Fruit fly (Drosophila melanogaster): ENCODE data around the gene CG31688.

CG31688 gene

DNA sequence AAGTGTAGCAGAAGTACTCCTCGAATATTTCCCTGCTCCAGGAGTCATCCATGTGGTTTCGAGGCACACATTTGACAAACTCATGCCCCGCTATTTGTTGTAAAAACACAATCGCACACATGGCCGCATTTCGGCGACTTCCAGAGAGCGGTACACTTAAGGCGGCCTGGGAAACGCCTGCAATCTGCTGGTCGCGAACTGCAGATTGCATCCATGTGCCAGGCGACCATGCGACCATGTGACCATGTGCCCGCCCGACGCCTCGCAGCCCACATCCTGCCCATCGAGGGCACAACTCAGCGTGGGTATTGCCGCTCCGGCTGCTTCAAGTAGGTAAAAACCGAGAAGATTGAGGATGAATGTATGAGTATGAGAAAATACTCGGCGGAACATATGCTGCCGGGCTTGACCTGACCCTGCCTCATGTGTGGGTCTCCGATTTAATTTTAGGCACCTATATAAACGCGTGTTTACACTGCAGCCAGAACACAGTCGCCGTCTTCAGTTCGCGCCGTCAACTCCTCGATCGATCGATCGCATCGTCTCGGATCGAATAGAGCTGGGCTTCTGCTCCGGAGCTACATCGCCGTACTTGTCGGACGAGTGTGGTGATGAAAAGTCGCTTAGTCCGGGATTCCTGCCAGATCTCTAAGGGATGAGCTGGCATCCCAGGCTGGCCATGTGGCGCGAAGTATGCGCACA is 60.2 kb downstream of the CG31688 start (continued):
- TF ChIP-seq vvl (GFP tag; IDR thresholded peaks at IDR 0.05) (no peak), gce (GFP tag; IDR thresholded peaks at IDR 0.05) (no peak), mld (GFP tag; IDR thresholded peaks at IDR 0.05; ENCODE audit: partially characterized antibody) (no peak), grn (GFP tag; optimal IDR thresholded peaks at IDR 0.05) (no peak), CG11456 (GFP tag; IDR thresholded peaks at IDR 0.05) (no peak), sug (tag; optimal IDR thresholded peaks at IDR 0.05) (no peak), D19A (tag; optimal IDR thresholded peaks at IDR 0.05) (no peak), Sin3A (optimal IDR thresholded peaks at IDR 0.05) (no peak), CHES-1-like (GFP tag; optimal IDR thresholded peaks at IDR 0.05) (no peak), Adf1 (GFP tag; IDR thresholded peaks at IDR 0.05) (no peak), Med (GFP tag) (peak; percentile 56), E2f2 (GFP tag; IDR thresholded peaks at IDR 0.05) (no peak), CG7839 (tag; optimal IDR thresholded peaks at IDR 0.05) (no peak), wdn (GFP tag; IDR thresholded peaks at IDR 0.05) (no peak), hkb (optimal IDR thresholded peaks at IDR 0.05) (no peak), hkb (GFP tag; IDR thresholded peaks at IDR 0.05) (no peak), prd (optimal IDR thresholded peaks at IDR 0.05) (no peak), prd (GFP tag; IDR thresholded peaks at IDR 0.05) (no peak), Ets65A (GFP tag) (peak; percentile 84)

DNA sequence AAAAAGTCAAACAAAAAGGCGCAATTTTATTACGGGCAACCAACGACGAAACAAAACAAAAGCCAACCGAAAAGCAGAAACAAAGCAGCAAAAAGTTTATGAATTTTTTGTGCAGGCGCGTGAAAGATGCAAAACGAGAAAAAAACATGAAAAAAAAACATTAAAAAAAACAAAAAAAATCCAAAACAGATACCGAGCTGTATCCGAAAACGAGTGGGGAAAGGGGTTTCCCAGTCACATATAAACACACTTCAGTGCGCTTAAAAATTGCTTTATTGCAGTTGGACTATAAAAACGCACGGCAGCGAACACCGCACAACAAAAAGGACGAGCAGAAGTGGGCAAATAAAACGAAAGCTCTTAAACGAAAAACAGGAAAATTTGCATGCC is 60.7 kb downstream of the CG31688 start:
- TF ChIP-seq Ets65A (GFP tag), result peak; percentile 64
- no peak for TF ChIP-seq h (optimal IDR thresholded peaks at IDR 0.05)
- TF ChIP-seq nom (GFP tag; optimal IDR thresholded peaks at IDR 0.05), result peak; percentile 36

DNA sequence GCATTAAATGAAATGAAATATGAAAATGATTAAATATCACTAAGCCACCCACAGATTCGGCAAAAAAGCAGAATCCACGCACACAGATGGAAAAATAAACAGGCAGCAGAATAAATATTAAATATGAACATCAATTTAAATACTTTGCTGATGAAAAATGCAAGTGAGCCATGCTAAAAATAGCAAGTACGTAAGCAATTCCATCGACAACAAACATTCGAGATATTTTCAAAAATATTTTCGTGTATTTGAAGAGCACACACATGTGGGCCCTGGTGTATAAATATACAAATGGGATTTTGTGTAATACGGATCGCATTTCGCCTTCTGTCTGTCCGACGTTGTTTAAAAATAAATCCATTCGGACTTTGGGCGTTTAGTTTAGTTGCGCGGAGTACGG is 61.7 kb downstream of the CG31688 start:
- TF ChIP-seq sd (tag; optimal IDR thresholded peaks at IDR 0.05), result peak; percentile 66
- TF ChIP-seq lbe (GFP tag; optimal IDR thresholded peaks at IDR 0.05), result no peak
- TF ChIP-seq chinmo (GFP tag; IDR thresholded peaks at IDR 0.05; ENCODE audit: partially characterized antibody), result 0 out of 4 replicates have a peak, but pooled peaks have one; percentile 11
- TF ChIP-seq oc (tag; optimal IDR thresholded peaks at IDR 0.05), result no peak
- TF ChIP-seq CG12769 (tag; optimal IDR thresholded peaks at IDR 0.05), result peak; percentile 18
- peak; percentile 74; the same call in 1 of the 3 replicates for TF ChIP-seq so (GFP tag; IDR thresholded peaks at IDR 0.05)
- TF ChIP-seq en (GFP tag; optimal IDR thresholded peaks at IDR 0.05), result no peak
- no peak for TF ChIP-seq sr (GFP tag; IDR thresholded peaks at IDR 0.05)
- no peak for TF ChIP-seq gt (GFP tag; IDR thresholded peaks at IDR 0.05)
- TF ChIP-seq usp (GFP tag; optimal IDR thresholded peaks at IDR 0.05), result no peak
- TF ChIP-seq ro (GFP tag; IDR thresholded peaks at IDR 0.05), result no peak
- peak; percentile 75 for TF ChIP-seq twi (tag; optimal IDR thresholded peaks at IDR 0.05)
- no peak for TF ChIP-seq CG7928 (GFP tag; optimal IDR thresholded peaks at IDR 0.05)
- TF ChIP-seq jumu (GFP tag; optimal IDR thresholded peaks at IDR 0.05), result no peak
- TF ChIP-seq ham (GFP tag; IDR thresholded peaks at IDR 0.05), result no peak
- no peak for TF ChIP-seq sc (optimal IDR thresholded peaks at IDR 0.05)
- no peak for TF ChIP-seq sc (GFP tag; optimal IDR thresholded peaks at IDR 0.05)
- peak; percentile 65 for TF ChIP-seq sens (GFP tag)

DNA sequence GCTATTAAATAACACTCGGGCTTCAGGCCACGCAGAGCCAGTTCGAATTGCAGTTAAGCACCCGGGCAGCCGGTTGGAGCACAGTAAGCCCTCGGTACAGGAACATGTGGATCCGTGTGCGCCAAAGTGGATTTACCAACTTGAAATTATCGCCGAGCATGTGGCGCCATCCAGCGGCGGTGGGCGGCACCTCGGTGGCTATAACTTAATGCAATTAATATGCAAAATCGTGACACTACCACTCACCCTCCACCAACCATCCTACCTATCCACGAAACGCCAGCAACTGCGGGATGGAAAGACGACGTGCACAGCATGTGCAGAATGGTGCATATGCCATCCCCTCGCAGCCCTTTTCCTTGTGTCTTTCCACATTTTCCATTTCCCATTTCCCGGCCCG is 62.1 kb downstream of the CG31688 start:
- TF ChIP-seq psq (GFP tag; optimal IDR thresholded peaks at IDR 0.05), result no peak
- no peak for TF ChIP-seq amos (GFP tag; IDR thresholded peaks at IDR 0.05; ENCODE audit: partially characterized antibody)
- TF ChIP-seq NFAT (GFP tag; IDR thresholded peaks at IDR 0.05), result no peak
- TF ChIP-seq Mes4 (GFP tag; optimal IDR thresholded peaks at IDR 0.05), result no peak
- peak; percentile 50 for TF ChIP-seq h (optimal IDR thresholded peaks at IDR 0.05)
- TF ChIP-seq CG32772 (GFP tag; IDR thresholded peaks at IDR 0.05), result no peak
- no peak for TF ChIP-seq CG2199 (GFP tag; IDR thresholded peaks at IDR 0.05)
- TF ChIP-seq CG11696 (GFP tag; IDR thresholded peaks at IDR 0.05), result 0 out of 2 replicates have a peak, but pooled peaks have one; percentile 9
- TF ChIP-seq CG7786 (GFP tag; optimal IDR thresholded peaks at IDR 0.05), result no peak
- TF ChIP-seq ci (GFP tag; IDR thresholded peaks at IDR 0.05), result 0 out of 3 replicates have a peak, but pooled peaks have one; percentile 15
- TF ChIP-seq tx (GFP tag; optimal IDR thresholded peaks at IDR 0.05), result no peak
- TF ChIP-seq CrebB (tag; optimal IDR thresholded peaks at IDR 0.05), result no peak
- no peak for TF ChIP-seq Neu2 (GFP tag; optimal IDR thresholded peaks at IDR 0.05; ENCODE audit: borderline replicate concordance)
- TF ChIP-seq odd (GFP tag; optimal IDR thresholded peaks at IDR 0.05), result no peak
